Fruit fly (Drosophila melanogaster): ENCODE data around the gene CG1737.

Gene CG1737

DNA sequence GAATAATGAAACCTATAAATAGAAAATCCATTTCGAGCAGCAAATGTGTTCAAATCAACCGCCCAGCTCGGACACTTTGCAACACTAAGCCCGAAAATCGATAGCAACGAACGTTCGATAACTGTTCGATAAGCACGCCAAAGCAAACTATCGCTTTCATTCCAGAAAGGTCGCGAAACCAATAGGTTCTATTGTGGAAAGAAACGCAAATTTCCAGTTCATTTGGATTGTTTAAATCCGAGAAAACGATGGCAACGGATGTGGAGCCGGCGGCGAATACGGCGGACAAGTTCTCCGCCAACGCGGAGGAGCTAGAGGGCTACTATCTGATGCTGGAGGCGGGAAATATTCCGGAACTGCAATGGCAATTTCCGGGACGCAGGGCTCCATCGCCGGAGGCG is 8.7 kb downstream of the CG1737 start, which contains the start of gene Pa1 (continued):
- no peak for TF ChIP-seq bsh (GFP tag; optimal IDR thresholded peaks at IDR 0.05)
- peak; percentile 30 for TF ChIP-seq inv (GFP tag; IDR thresholded peaks at IDR 0.05; ENCODE audit: partially characterized antibody)
- TF ChIP-seq CG11695 (GFP tag; IDR thresholded peaks at IDR 0.05) = no peak
- TF ChIP-seq CG7357 (GFP tag; IDR thresholded peaks at IDR 0.05) = no peak
- no peak for TF ChIP-seq gcm (GFP tag; optimal IDR thresholded peaks at IDR 0.05)
- no peak for TF ChIP-seq CG16815 (GFP tag; optimal IDR thresholded peaks at IDR 0.05)
- TF ChIP-seq CG30403 (GFP tag; optimal IDR thresholded peaks at IDR 0.05) = no peak
- no peak for TF ChIP-seq otp (GFP tag; IDR thresholded peaks at IDR 0.05)
- no peak for TF ChIP-seq H2.0 (GFP tag; IDR thresholded peaks at IDR 0.05)
- TF ChIP-seq CG7786 (GFP tag; optimal IDR thresholded peaks at IDR 0.05) = no peak
- TF ChIP-seq CG17568 (GFP tag; optimal IDR thresholded peaks at IDR 0.05) = no peak
- TF ChIP-seq dpn (GFP tag; optimal IDR thresholded peaks at IDR 0.05) = peak in 1 of 2 experiments; percentile 24
- no peak for TF ChIP-seq ranshi (GFP tag; IDR thresholded peaks at IDR 0.05)
- peak; percentile 80 for TF ChIP-seq CG13287 (GFP tag; IDR thresholded peaks at IDR 0.05; ENCODE audit: partially characterized antibody)
- TF ChIP-seq CG18764 (GFP tag; optimal IDR thresholded peaks at IDR 0.05) = no peak
- no peak for TF ChIP-seq sens-2 (GFP tag; IDR thresholded peaks at IDR 0.05)
- no peak for TF ChIP-seq Doc2 (GFP tag; IDR thresholded peaks at IDR 0.05)
- TF ChIP-seq salm (tag; optimal IDR thresholded peaks at IDR 0.05) = no peak
- TF ChIP-seq CG4404 (GFP tag; IDR thresholded peaks at IDR 0.05) = no peak
- TF ChIP-seq CG12155 (GFP tag; optimal IDR thresholded peaks at IDR 0.05) = no peak
- no peak for TF ChIP-seq Lim3 (GFP tag; IDR thresholded peaks at IDR 0.05)
- no peak for TF ChIP-seq gsb (GFP tag; IDR thresholded peaks at IDR 0.05)
- TF ChIP-seq Sox100B (GFP tag; optimal IDR thresholded peaks at IDR 0.05) = no peak
- no peak for TF ChIP-seq CG8924 (tag; optimal IDR thresholded peaks at IDR 0.05)
- no peak for TF ChIP-seq oc (tag; optimal IDR thresholded peaks at IDR 0.05)
- no peak for TF ChIP-seq CG10274 (GFP tag; optimal IDR thresholded peaks at IDR 0.05)
- peak; percentile 61 for TF ChIP-seq CG16813 (GFP tag; IDR thresholded peaks at IDR 0.05; ENCODE audit: partially characterized antibody)
- no peak for TF ChIP-seq bigmax (GFP tag; optimal IDR thresholded peaks at IDR 0.05)
- TF ChIP-seq bbx (GFP tag; IDR thresholded peaks at IDR 0.05; ENCODE audit: partially characterized antibody) = peak; percentile 75
- no peak for TF ChIP-seq CG4854 (GFP tag; optimal IDR thresholded peaks at IDR 0.05)
- no peak for TF ChIP-seq nerfin-1 (tag; optimal IDR thresholded peaks at IDR 0.05)
- no peak for TF ChIP-seq Spps (tag; optimal IDR thresholded peaks at IDR 0.05)
- no peak for TF ChIP-seq CG1024 (GFP tag; IDR thresholded peaks at IDR 0.05)

DNA sequence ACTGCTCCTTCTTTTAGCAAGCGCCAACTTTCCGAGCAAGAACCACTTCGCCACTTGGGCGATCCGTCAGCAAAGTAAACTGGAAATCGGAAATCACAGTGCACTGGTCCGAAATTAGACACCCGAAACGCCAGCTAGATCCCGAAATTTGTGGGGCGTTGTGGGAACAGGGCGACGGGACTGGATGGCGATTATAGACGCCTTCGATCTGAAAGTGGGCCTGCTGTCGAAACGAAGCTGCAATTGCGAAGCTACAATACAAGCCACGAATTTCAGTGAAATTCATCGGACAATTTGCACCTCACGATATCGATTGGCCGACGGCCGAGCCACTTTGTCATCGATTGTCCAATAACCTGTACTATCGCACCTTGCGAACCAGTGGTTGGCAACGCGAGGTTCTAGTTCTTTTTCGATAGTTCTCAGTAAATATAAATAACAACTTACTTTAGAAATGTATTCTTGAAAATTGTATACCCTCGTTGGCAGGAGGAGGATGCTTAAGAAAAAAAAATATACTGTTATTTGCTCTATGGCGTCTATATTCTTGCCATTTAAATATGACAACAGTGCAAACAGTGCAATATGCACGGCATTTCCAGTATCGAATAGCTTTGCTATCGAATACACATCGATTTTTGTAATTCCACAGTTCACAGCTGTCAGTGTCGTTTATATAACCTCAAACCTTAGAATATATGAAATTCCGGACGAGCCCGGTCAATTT is 17.5 kb downstream of the CG1737 start, which contains the start of the genes hop and Tim8:
Gene hop (minus strand): TSS at position 316 of the 727 bp plus-strand sequence.
Gene Tim8 (plus strand): TSS at position 663 of the 727 bp plus-strand sequence.
- TF ChIP-seq Bteb2 (GFP tag; optimal IDR thresholded peaks at IDR 0.05) (no peak), pros (GFP tag; optimal IDR thresholded peaks at IDR 0.05) (no peak), CG7357 (GFP tag; IDR thresholded peaks at IDR 0.05) (no peak), Ptx1 (GFP tag; IDR thresholded peaks at IDR 0.05) (no peak), Dfd (GFP tag; optimal IDR thresholded peaks at IDR 0.05) (no peak), CG10321 (GFP tag; IDR thresholded peaks at IDR 0.05) (no peak), CG15011 (GFP tag; optimal IDR thresholded peaks at IDR 0.05) (no peak), CG8765 (GFP tag; IDR thresholded peaks at IDR 0.05) (no peak), tio (GFP tag; optimal IDR thresholded peaks at IDR 0.05) (no peak), sd (tag; optimal IDR thresholded peaks at IDR 0.05) (peak; percentile 82), CG12391 (tag; optimal IDR thresholded peaks at IDR 0.05) (peak; percentile 10), CG3995 (GFP tag; optimal IDR thresholded peaks at IDR 0.05) (peak; percentile 73), CG3726 (GFP tag; IDR thresholded peaks at IDR 0.05) (no peak), MTF-1 (GFP tag; optimal IDR thresholded peaks at IDR 0.05; ENCODE audit: borderline replicate concordance) (no peak), CG13287 (GFP tag; IDR thresholded peaks at IDR 0.05; ENCODE audit: partially characterized antibody) (peak; percentile 86), nerfin-2 (GFP tag; IDR thresholded peaks at IDR 0.05; ENCODE audit: partially characterized antibody) (peak; percentile 93), CG18476 (GFP tag; optimal IDR thresholded peaks at IDR 0.05) (no peak), Lim3 (GFP tag; IDR thresholded peaks at IDR 0.05) (no peak), sug (tag; optimal IDR thresholded peaks at IDR 0.05) (peak; percentile 35), Stat92E (GFP tag; optimal IDR thresholded peaks at IDR 0.05) (no peak)
